Worm (Caenorhabditis elegans) whole organism, L4 larva: ENCODE measurements around the gene F19G12.9.

Experiments used
- F49E8.2 ChIP-seq: sonication (generic microtip); optimal IDR thresholded peaks from 2 replicates; lab custom pipeline; 2016; ENCODE audit warnings: missing compliant biosample characterization, mild to moderate bottlenecking, missing genetic modification characterization, borderline replicate concordance
- R02D3.7 ChIP-seq: fragments of 150-350 bp; sonication (generic microtip); optimal IDR thresholded peaks from 3 replicates; lab custom pipeline; 2014; ENCODE audit warnings: missing biosample characterization, missing genetic modification characterization
- Y105C5A.15 ChIP-seq: fragments of 200-800 bp; sonication (Bioruptor generic); IDR thresholded peaks from 2 replicates; pipeline ENCODE4 v1.3.6; 2022; ENCODE audit warnings: missing genetic modification characterization, missing compliant biosample characterization
- ZK337.2 ChIP-seq: fragments of 200-800 bp; sonication (Bioruptor generic); IDR thresholded peaks from 2 replicates; pipeline ENCODE4 v1.3.6; 2022; ENCODE audit warnings: missing genetic modification reagents, missing genetic modification characterization, missing compliant biosample characterization
- ZK546.5 ChIP-seq, 2 experiments: sonication (generic microtip); optimal IDR thresholded peaks; 2 replicates each; lab custom pipeline; 2017; ENCODE audit warnings: missing biosample characterization in 2 of 2, missing genetic modification characterization in 2 of 2
- aha-1 ChIP-seq: fragments of 150-350 bp; peaks from one replicate; lab custom pipeline; 2014; ENCODE audit warnings: missing biosample characterization, missing genetic modification characterization
- arid-1 ChIP-seq: fragments of 200-800 bp; sonication (Bioruptor generic); conservative IDR thresholded peaks from 2 replicates; pipeline ENCODE4 v1.3.6; 2022; ENCODE audit warnings: missing genetic modification reagents, missing genetic modification characterization, missing compliant biosample characterization
- attf-4 ChIP-seq: sonication (generic microtip); optimal IDR thresholded peaks from 3 replicates; lab custom pipeline; 2017; ENCODE audit warnings: missing biosample characterization, missing genetic modification characterization
- ceh-32 ChIP-seq: sonication (generic microtip); optimal IDR thresholded peaks from 2 replicates; lab custom pipeline; 2016; ENCODE audit warnings: mild to moderate bottlenecking, missing genetic modification characterization, missing compliant biosample characterization; ENCODE audit not compliant: poor library complexity
- ceh-62 ChIP-seq: sonication (generic microtip); optimal IDR thresholded peaks from 2 replicates; lab custom pipeline; 2017; ENCODE audit warnings: missing biosample characterization, missing genetic modification characterization
- ces-1 ChIP-seq: fragments of 150-350 bp; sonication (generic microtip); optimal IDR thresholded peaks from 4 replicates; lab custom pipeline; 2014; ENCODE audit warnings: missing biosample characterization, missing genetic modification reagents, missing genetic modification characterization
- cey-2 ChIP-seq: sonication (generic microtip); optimal IDR thresholded peaks from 3 replicates; lab custom pipeline; 2017; ENCODE audit warnings: missing genetic modification characterization, mild to moderate bottlenecking, missing compliant biosample characterization, antibody characterized with exemption, borderline replicate concordance; ENCODE audit not compliant: insufficient read depth
- ctbp-1 ChIP-seq: fragments of 200-800 bp; sonication (Bioruptor generic); IDR thresholded peaks from 2 replicates; pipeline ENCODE4 v1.3.6; 2022; ENCODE audit warnings: missing genetic modification reagents, missing genetic modification characterization, missing compliant biosample characterization
- daf-8 ChIP-seq: fragments of 200-800 bp; sonication (Bioruptor generic); IDR thresholded peaks from 2 replicates; pipeline ENCODE4 v1.3.6; 2022; ENCODE audit warnings: missing genetic modification characterization, missing compliant biosample characterization
- dmd-8 ChIP-seq: fragments of 200-800 bp; sonication (Bioruptor generic); IDR thresholded peaks from 2 replicates; pipeline ENCODE4 v1.3.6; 2022; ENCODE audit warnings: missing genetic modification characterization, missing compliant biosample characterization
- dve-1 ChIP-seq: sonication (generic microtip); optimal IDR thresholded peaks from 2 replicates; lab custom pipeline; 2017; ENCODE audit warnings: antibody characterized with exemption, mild to moderate bottlenecking, missing genetic modification characterization, missing compliant biosample characterization; ENCODE audit not compliant: insufficient read depth
- fkh-10 ChIP-seq: fragments of 150-350 bp; optimal IDR thresholded peaks from 2 replicates; lab custom pipeline; 2014; ENCODE audit warnings: missing biosample characterization, missing genetic modification reagents, missing genetic modification characterization
- fos-1 ChIP-seq: fragments of 150-350 bp; optimal IDR thresholded peaks from 2 replicates; lab custom pipeline; 2014; ENCODE audit warnings: missing biosample characterization, missing genetic modification characterization
- lin-1 ChIP-seq: fragments of 200-800 bp; sonication (Bioruptor generic); IDR thresholded peaks from 2 replicates; pipeline ENCODE4 v1.3.6; 2022; ENCODE audit warnings: missing genetic modification reagents, missing genetic modification characterization, missing compliant biosample characterization
- lin-29 ChIP-seq: fragments of 200-800 bp; sonication (Bioruptor generic); IDR thresholded peaks from 2 replicates; pipeline ENCODE4 v1.3.6; 2022; ENCODE audit warnings: missing genetic modification reagents, missing genetic modification characterization, missing compliant biosample characterization
- lin-38 ChIP-seq: fragments of 200-800 bp; sonication (Bioruptor generic); IDR thresholded peaks from 2 replicates; pipeline ENCODE4 v1.3.6; 2022; ENCODE audit warnings: missing genetic modification reagents, missing genetic modification characterization, missing compliant biosample characterization
- lin-39 ChIP-seq: fragments of 150-350 bp; optimal IDR thresholded peaks from 2 replicates; lab custom pipeline; 2014; ENCODE audit warnings: missing biosample characterization, missing genetic modification reagents, missing genetic modification characterization
- lsy-2 ChIP-seq, 2 experiments: fragments of 150-350 bp in 1 of 2; sonication (generic microtip) in 1 of 2; optimal IDR thresholded peaks; 2 replicates each; lab custom pipeline; 2014 to 2017; ENCODE audit warnings: missing biosample characterization in 2 of 2, missing genetic modification characterization in 2 of 2
- madf-5 ChIP-seq, 2 experiments: fragments of 200-800 bp; sonication (Bioruptor generic); IDR thresholded peaks; 2 replicates each; pipeline ENCODE4 v1.3.6; 2022; ENCODE audit warnings: missing compliant biosample characterization in 2 of 2, missing genetic modification characterization in 2 of 2
- mdl-1 ChIP-seq, 2 experiments: fragments of 150-350 bp in 1 of 2; sonication (generic microtip) in 1 of 2; optimal IDR thresholded peaks; 2 replicates each; lab custom pipeline; 2014 to 2017; ENCODE audit warnings: missing biosample characterization in 2 of 2, missing genetic modification characterization in 2 of 2
- mep-1 ChIP-seq: fragments of 150-350 bp; sonication (generic microtip); optimal IDR thresholded peaks from 3 replicates; lab custom pipeline; 2014; ENCODE audit warnings: missing biosample characterization, missing genetic modification characterization
- mes-2 ChIP-seq: sonication (generic microtip); optimal IDR thresholded peaks from 2 replicates; lab custom pipeline; 2016; ENCODE audit warnings: missing genotype, mild to moderate bottlenecking, missing genetic modification characterization, missing compliant biosample characterization; ENCODE audit not compliant: poor library complexity, severe bottlenecking
- mxl-3 ChIP-seq: fragments of 200-800 bp; sonication (Bioruptor generic); optimal IDR thresholded peaks from 2 replicates; lab custom pipeline; 2018; ENCODE audit warnings: mild to moderate bottlenecking, missing genetic modification characterization, missing compliant biosample characterization
- nhr-10 ChIP-seq: fragments of 150-350 bp; optimal IDR thresholded peaks from 2 replicates; lab custom pipeline; 2014; ENCODE audit warnings: missing biosample characterization, missing genetic modification characterization
- nhr-111 ChIP-seq: fragments of 200-800 bp; sonication (Bioruptor generic); optimal IDR thresholded peaks from 2 replicates; lab custom pipeline; 2018; ENCODE audit warnings: mild to moderate bottlenecking, missing genetic modification characterization, missing compliant biosample characterization
- nhr-25 ChIP-seq: sonication (generic microtip); optimal IDR thresholded peaks from 2 replicates; lab custom pipeline; 2017; ENCODE audit warnings: missing genetic modification characterization, mild to moderate bottlenecking, missing compliant biosample characterization, antibody characterized with exemption, moderate library complexity, borderline replicate concordance; ENCODE audit not compliant: insufficient read depth
- nhr-28 ChIP-seq: fragments of 150-350 bp; optimal IDR thresholded peaks from 2 replicates; lab custom pipeline; 2014; ENCODE audit warnings: missing biosample characterization, missing genetic modification characterization
- nhr-42 ChIP-seq: fragments of 200-800 bp; sonication (Bioruptor generic); IDR thresholded peaks from 2 replicates; pipeline ENCODE4 v1.3.6; 2022; ENCODE audit warnings: missing genetic modification characterization, missing compliant biosample characterization
- nhr-76 ChIP-seq: fragments of 150-350 bp; optimal IDR thresholded peaks from 2 replicates; lab custom pipeline; 2014; ENCODE audit warnings: missing biosample characterization, missing genetic modification characterization
- pha-4 ChIP-seq, 2 experiments: fragments of 150-350 bp in 1 of 2; fragments of 200-800 bp in 1 of 2; sonication (Bioruptor generic) in 1 of 2; IDR thresholded peaks in 1 of 2; optimal IDR thresholded peaks in 1 of 2; 2 replicates each; pipeline versions ENCODE4 v1.3.6 to Lab custom; 2014 to 2022; ENCODE audit warnings: missing genetic modification characterization in 2 of 2, missing genetic modification reagents in 2 of 2, missing biosample characterization in 1 of 2, missing compliant biosample characterization in 1 of 2
- php-3 ChIP-seq: fragments of 200-800 bp; sonication (Bioruptor generic); IDR thresholded peaks from 2 replicates; pipeline ENCODE4 v1.3.6; 2022; ENCODE audit warnings: missing genetic modification reagents, missing genetic modification characterization, missing compliant biosample characterization
- pqm-1 ChIP-seq: sonication (generic microtip); optimal IDR thresholded peaks from 2 replicates; lab custom pipeline; 2017; ENCODE audit warnings: missing biosample characterization, missing genetic modification characterization
- rbr-2 ChIP-seq: sonication (generic microtip); optimal IDR thresholded peaks from 2 replicates; lab custom pipeline; 2016; ENCODE audit warnings: missing genotype, missing genetic modification characterization, missing compliant biosample characterization
- saeg-2 ChIP-seq: fragments of 200-800 bp; sonication (Bioruptor generic); IDR thresholded peaks from 2 replicates; pipeline ENCODE4 v1.3.6; 2022; ENCODE audit warnings: missing genetic modification reagents, missing genetic modification characterization, missing compliant biosample characterization
- set-16 ChIP-seq: fragments of 200-800 bp; sonication (Bioruptor generic); IDR thresholded peaks from 2 replicates; pipeline ENCODE4 v1.3.6; 2022; ENCODE audit warnings: missing genetic modification reagents, missing genetic modification characterization, missing compliant biosample characterization
- skn-1 ChIP-seq: fragments of 150-350 bp; optimal IDR thresholded peaks from 2 replicates; lab custom pipeline; 2014; ENCODE audit warnings: missing biosample characterization, missing genetic modification characterization
- snpc-4 ChIP-seq: fragments of 150-350 bp; optimal IDR thresholded peaks from 2 replicates; lab custom pipeline; 2014; ENCODE audit warnings: missing biosample characterization, missing genetic modification characterization
- spr-1 ChIP-seq: sonication (generic microtip); optimal IDR thresholded peaks from 2 replicates; lab custom pipeline; 2016; ENCODE audit warnings: mild to moderate bottlenecking, missing genetic modification characterization, missing compliant biosample characterization
- tag-97 ChIP-seq: fragments of 200-800 bp; sonication (Bioruptor generic); IDR thresholded peaks from 2 replicates; pipeline ENCODE4 v1.3.6; 2022; ENCODE audit warnings: missing genetic modification characterization, missing compliant biosample characterization
- unc-62 ChIP-seq, 3 experiments: fragments of 150-350 bp in 1 of 3; sonication (generic microtip); optimal IDR thresholded peaks in 2 of 3; peaks in 1 of 3; 1 replicate in 1 of 3; 2 replicates in 2 of 3; lab custom pipeline; 2014 to 2017; ENCODE audit warnings: missing biosample characterization in 3 of 3, missing genetic modification characterization in 3 of 3, missing genetic modification reagents in 3 of 3, missing genotype in 1 of 3
- vab-7 ChIP-seq: fragments of 200-800 bp; sonication (Bioruptor generic); IDR thresholded peaks from 2 replicates; pipeline ENCODE4 v1.3.6; 2022; ENCODE audit warnings: missing genetic modification reagents, missing genetic modification characterization, missing compliant biosample characterization
- zfp-3 ChIP-seq: fragments of 200-800 bp; sonication (Bioruptor generic); conservative IDR thresholded peaks from 2 replicates; pipeline ENCODE4 v1.3.6; 2022; ENCODE audit warnings: missing genetic modification reagents, missing genetic modification characterization, missing compliant biosample characterization
- zip-2 ChIP-seq: fragments of 150-350 bp; optimal IDR thresholded peaks from 2 replicates; lab custom pipeline; 2014; ENCODE audit warnings: missing biosample characterization, missing genetic modification characterization

The F19G12.9 gene

ce11 chrX:1389382-1389983 is 29.5 kb upstream of the F19G12.9 start (continued):
- peak; percentile 90 for TF ChIP-seq vab-7 (GFP tag; lab: Robert Waterston, UW)
- TF ChIP-seq mdl-1 (tag; optimal IDR thresholded peaks at IDR 0.05; lab: Kevin White, UChicago): peak; percentile 69 to 85
- TF ChIP-seq ces-1 (GFP tag; lab: Kevin White, UChicago): peak; percentile 88
- peak; percentile 79; the same call in 1 of the 2 replicates for TF ChIP-seq ZK337.2 (GFP tag; lab: Robert Waterston, UW)
- peak; percentile 44 for TF ChIP-seq aha-1 (tag; lab: Kevin White, UChicago)
- TF ChIP-seq lin-29 (GFP tag; lab: Robert Waterston, UW): peak; percentile 61; the same call in 1 of the 2 replicates
- peak; percentile 77 for TF ChIP-seq nhr-28
- peak; percentile 70 for TF ChIP-seq lin-39 (tag; lab: Kevin White, UChicago)
- TF ChIP-seq madf-5 (GFP tag; IDR thresholded peaks at IDR 0.05; lab: Robert Waterston, UW): no peak
- no peak for TF ChIP-seq skn-1 (tag; lab: Kevin White, UChicago)
- no peak for TF ChIP-seq F49E8.2
- TF ChIP-seq lsy-2 (tag; optimal IDR thresholded peaks at IDR 0.05; lab: Kevin White, UChicago): peak; percentile 92 to 93
- TF ChIP-seq set-16 (GFP tag; lab: Robert Waterston, UW): no peak
- peak; percentile 94 for TF ChIP-seq dve-1
- TF ChIP-seq saeg-2 (GFP tag; lab: Robert Waterston, UW): peak; percentile 81; the same call in 1 of the 2 replicates
- no peak; the same call in 1 of the 2 replicates for TF ChIP-seq arid-1
- peak; percentile 72 for TF ChIP-seq lin-38 (GFP tag; lab: Robert Waterston, UW)
- peak; percentile 65 for TF ChIP-seq cey-2 (tag; lab: Kevin White, UChicago)
- peak; percentile 66 for TF ChIP-seq fos-1 (tag; lab: Kevin White, UChicago)
- no peak for TF ChIP-seq snpc-4 (tag; lab: Kevin White, UChicago)
- TF ChIP-seq lin-1 (GFP tag; lab: Robert Waterston, UW): peak; percentile 64; the same call in 1 of the 2 replicates
- TF ChIP-seq spr-1: peak; percentile 96
- TF ChIP-seq R02D3.7: no peak
- peak; percentile 97 for TF ChIP-seq rbr-2 (tag; lab: Kevin White, UChicago)
- peak; percentile 87 for TF ChIP-seq php-3 (GFP tag; lab: Robert Waterston, UW)
- peak; percentile 92 for TF ChIP-seq nhr-10 (tag; lab: Kevin White, UChicago)
- peak; percentile 79 for TF ChIP-seq pha-4 (GFP tag; IDR thresholded peaks at IDR 0.05; lab: Robert Waterston, UW)
- TF ChIP-seq pha-4 (tag; optimal IDR thresholded peaks at IDR 0.05; lab: Kevin White, UChicago): no peak
- TF ChIP-seq tag-97 (GFP tag; lab: Robert Waterston, UW): no peak
- TF ChIP-seq ctbp-1 (GFP tag; lab: Robert Waterston, UW): peak; percentile 90
- TF ChIP-seq ceh-32 (tag; lab: Kevin White, UChicago): peak; percentile 77
- TF ChIP-seq mep-1 (tag; lab: Kevin White, UChicago): peak; percentile 99
- TF ChIP-seq Y105C5A.15: 0 out of 2 replicates have a peak, but pooled peaks have one; percentile 66
- TF ChIP-seq zfp-3 (GFP tag; lab: Robert Waterston, UW): peak; percentile 74
- TF ChIP-seq unc-62 (GFP tag; optimal IDR thresholded peaks at IDR 0.05 in 1 of 2; lab: Kevin White, UChicago): peak; percentile 70 to 97
- TF ChIP-seq unc-62 (tag; optimal IDR thresholded peaks at IDR 0.05; lab: Kevin White, UChicago): peak; percentile 36
- peak; percentile 89 for TF ChIP-seq nhr-76
- no peak for TF ChIP-seq daf-8
- TF ChIP-seq nhr-42: peak; percentile 96
- TF ChIP-seq nhr-111 (GFP tag; lab: Kevin White, UChicago): no peak
- peak; percentile 76 for TF ChIP-seq mxl-3 (GFP tag; lab: Kevin White, UChicago)
- peak; percentile 19 for TF ChIP-seq pqm-1
- TF ChIP-seq attf-4 (tag; lab: Kevin White, UChicago): no peak
- TF ChIP-seq dmd-8 (GFP tag; lab: Robert Waterston, UW): 0 out of 2 replicates have a peak, but pooled peaks have one; percentile 61
- TF ChIP-seq nhr-25 (tag; lab: Kevin White, UChicago): peak; percentile 73
- TF ChIP-seq ZK546.5 (tag; optimal IDR thresholded peaks at IDR 0.05; lab: Kevin White, UChicago): peak in 1 of 2 experiments; percentile 55
- peak; percentile 87 for TF ChIP-seq mes-2
- TF ChIP-seq ceh-62 (tag; lab: Kevin White, UChicago): no peak
- TF ChIP-seq fkh-10 (GFP tag; lab: Kevin White, UChicago): peak; percentile 77
- TF ChIP-seq zip-2: peak; percentile 94
